Worm (Caenorhabditis elegans): ENCODE measurements around the gene sri-72.

DNA sequence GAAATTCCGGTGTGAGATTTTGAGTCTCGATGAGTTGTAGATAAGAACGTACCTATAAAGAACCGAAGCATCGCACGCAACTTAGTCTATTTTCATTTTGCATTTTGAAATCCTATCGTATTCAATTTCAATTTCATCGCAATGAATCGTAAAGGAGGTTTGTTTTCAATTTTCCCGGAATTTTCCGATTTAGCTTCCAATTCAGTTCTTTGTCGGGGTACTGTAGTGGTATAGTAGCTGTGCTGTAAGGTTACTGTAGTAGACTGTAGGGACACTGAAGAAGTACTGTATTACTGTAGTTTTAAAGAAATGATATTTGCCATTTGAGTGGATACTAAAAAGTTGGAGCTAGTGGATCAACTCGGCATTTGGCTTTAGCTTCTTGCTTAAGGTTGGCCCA, 31.8 kb upstream of the sri-72 start:
- TF ChIP-seq vab-15 (tag; optimal IDR thresholded peaks at IDR 0.05) (no peak), nhr-237 (tag; optimal IDR thresholded peaks at IDR 0.05) (no peak), ama-1 (optimal IDR thresholded peaks at IDR 0.05) (no peak), lir-3 (tag; optimal IDR thresholded peaks at IDR 0.05; ENCODE audit: poor library complexity) (no peak), nhr-28 (tag; optimal IDR thresholded peaks at IDR 0.05) (no peak), fkh-8 (tag; optimal IDR thresholded peaks at IDR 0.05) (no peak), nhr-47 (tag; optimal IDR thresholded peaks at IDR 0.05) (no peak)
